Fruit fly (Drosophila melanogaster) whole organism, wandering third instar larva: ENCODE measurements around the gene baf.

Experiments
- Abd-B ChIP-seq: fragments of >200 bp; optimal IDR thresholded peaks from 2 replicates; lab custom pipeline; 2017; ENCODE audit warnings: missing biosample characterization, missing genetic modification characterization
- CrebA ChIP-seq: fragments of 200-800 bp; sonication (Bioruptor generic); optimal IDR thresholded peaks from 2 replicates; lab custom pipeline; 2016; ENCODE audit warnings: missing biosample characterization, mild to moderate bottlenecking, missing genetic modification characterization, borderline replicate concordance
- GATAd ChIP-seq: sonication (Bioruptor generic); optimal IDR thresholded peaks from 2 replicates; lab custom pipeline; 2016; ENCODE audit warnings: missing biosample characterization, missing genetic modification characterization
- Hr78 ChIP-seq: fragments of >200 bp; optimal IDR thresholded peaks from 2 replicates; lab custom pipeline; 2017; ENCODE audit warnings: missing biosample characterization, missing genetic modification characterization
- Hr83 ChIP-seq: fragments of 200-300 bp; sonication (Bioruptor generic); optimal IDR thresholded peaks from 2 replicates; lab custom pipeline; 2016; ENCODE audit warnings: missing biosample characterization, mild to moderate bottlenecking, missing genetic modification characterization, moderate library complexity; ENCODE audit not compliant: poor library complexity, severe bottlenecking
- Jra ChIP-seq: sonication (Bioruptor generic); optimal IDR thresholded peaks from 2 replicates; lab custom pipeline; 2016; ENCODE audit warnings: missing biosample characterization, missing genetic modification characterization
- Vsx2 ChIP-seq: fragments of 200-300, 225-300 bp; sonication (Bioruptor generic); optimal IDR thresholded peaks from 2 replicates; lab custom pipeline; 2018; ENCODE audit warnings: missing biosample characterization, missing genetic modification characterization; ENCODE audit not compliant: partially characterized antibody
- dmrt93B ChIP-seq: fragments of 200-800 bp; sonication (Bioruptor generic); optimal IDR thresholded peaks from 2 replicates; lab custom pipeline; 2018; ENCODE audit warnings: missing biosample characterization, mild to moderate bottlenecking, missing genetic modification characterization
- dsf ChIP-seq: sonication (Bioruptor generic); optimal IDR thresholded peaks from 2 replicates; lab custom pipeline; 2016; ENCODE audit warnings: missing biosample characterization, missing genetic modification characterization, borderline replicate concordance
- fru ChIP-seq: fragments of 200-800 bp; sonication (Bioruptor generic); optimal IDR thresholded peaks from 3 replicates; lab custom pipeline; 2016; ENCODE audit warnings: missing biosample characterization, mild to moderate bottlenecking, missing genetic modification characterization

- TF ChIP-seq CrebA (GFP tag; lab: Kevin White, UChicago) (no peak), Hr83 (GFP tag; lab: Kevin White, UChicago) (no peak), Jra (GFP tag; lab: Kevin White, UChicago) (no peak), Hr78 (GFP tag; lab: Kevin White, UChicago) (no peak), Vsx2 (GFP tag; lab: Kevin White, UChicago) (no peak), fru (no peak), dmrt93B (no peak), GATAd (GFP tag; lab: Kevin White, UChicago) (no peak), dsf (no peak), Abd-B (GFP tag; lab: Kevin White, UChicago) (no peak)
Measured at dm6 chr2L:8042645-8043281, 13.5 kb downstream of the baf start, which contains the start of gene RpL36A.
